Fruit fly (Drosophila melanogaster): ENCODE results near the gene CG4619.

The CG4619 gene

dm6 chr2L:9919949-9920348 lies 18.7 kb upstream of the CG4619 start, which contains the start of gene CG4594:
TSS of gene CG4594 (plus strand) at chr2L:9920160.
- TF ChIP-seq lmd (GFP tag; IDR thresholded peaks at IDR 0.05) (no peak), CG1233 (GFP tag; optimal IDR thresholded peaks at IDR 0.05) (no peak), cad (GFP tag; optimal IDR thresholded peaks at IDR 0.05) (no peak), ara (GFP tag; IDR thresholded peaks at IDR 0.05) (no peak), Dll (GFP tag; IDR thresholded peaks at IDR 0.05; ENCODE audit: partially characterized antibody) (no peak), hth (optimal IDR thresholded peaks at IDR 0.05) (no peak), CG8478 (optimal IDR thresholded peaks at IDR 0.05) (no peak), da (GFP tag; optimal IDR thresholded peaks at IDR 0.05) (no peak), CG4617 (GFP tag; optimal IDR thresholded peaks at IDR 0.05; ENCODE audit: borderline replicate concordance) (no peak), pfk (GFP tag; optimal IDR thresholded peaks at IDR 0.05) (no peak), p53 (GFP tag; optimal IDR thresholded peaks at IDR 0.05) (no peak), Poxn (GFP tag; IDR thresholded peaks at IDR 0.05) (no peak), CG9797 (GFP tag; optimal IDR thresholded peaks at IDR 0.05) (no peak), MBD-R2 (GFP tag; IDR thresholded peaks at IDR 0.05) (0 out of 2 replicates have a peak, but pooled peaks have one; percentile 8), Stat92E (GFP tag; optimal IDR thresholded peaks at IDR 0.05) (no peak), MTF-1 (GFP tag; optimal IDR thresholded peaks at IDR 0.05; ENCODE audit: borderline replicate concordance) (no peak), CG17359 (tag; optimal IDR thresholded peaks at IDR 0.05) (no peak), zf30C (GFP tag; optimal IDR thresholded peaks at IDR 0.05) (no peak), exex (tag; optimal IDR thresholded peaks at IDR 0.05) (peak; percentile 22), zfh2 (GFP tag; optimal IDR thresholded peaks at IDR 0.05) (no peak), CG10543 (GFP tag; optimal IDR thresholded peaks at IDR 0.05) (no peak), CG7786 (GFP tag; optimal IDR thresholded peaks at IDR 0.05) (no peak), tio (GFP tag; optimal IDR thresholded peaks at IDR 0.05) (no peak), nerfin-2 (GFP tag; IDR thresholded peaks at IDR 0.05; ENCODE audit: partially characterized antibody) (peak; percentile 41; the same call in 1 of the 2 replicates), CG8089 (GFP tag; optimal IDR thresholded peaks at IDR 0.05) (no peak), crp (GFP tag; optimal IDR thresholded peaks at IDR 0.05) (peak in 1 of 2 experiments; percentile 71), CG31365 (tag; optimal IDR thresholded peaks at IDR 0.05) (no peak), slbo (GFP tag; IDR thresholded peaks at IDR 0.05) (no peak), chif (GFP tag; optimal IDR thresholded peaks at IDR 0.05) (no peak), Dref (GFP tag; IDR thresholded peaks at IDR 0.05) (peak; percentile 66), Fer3 (tag; optimal IDR thresholded peaks at IDR 0.05) (no peak), zen (tag; optimal IDR thresholded peaks at IDR 0.05) (no peak), tx (GFP tag; optimal IDR thresholded peaks at IDR 0.05) (no peak), inv (GFP tag; IDR thresholded peaks at IDR 0.05; ENCODE audit: partially characterized antibody) (no peak), CG2199 (GFP tag; IDR thresholded peaks at IDR 0.05) (no peak), nmo (GFP tag; optimal IDR thresholded peaks at IDR 0.05) (no peak), Gug (GFP tag; IDR thresholded peaks at IDR 0.05) (no peak), mld (GFP tag; IDR thresholded peaks at IDR 0.05; ENCODE audit: partially characterized antibody) (no peak), yki (optimal IDR thresholded peaks at IDR 0.05) (no peak), scrt (GFP tag; optimal IDR thresholded peaks at IDR 0.05) (no peak), Eip74EF (GFP tag; optimal IDR thresholded peaks at IDR 0.05) (no peak), Dp (GFP tag; optimal IDR thresholded peaks at IDR 0.05) (peak; percentile 69), Bteb2 (GFP tag; optimal IDR thresholded peaks at IDR 0.05) (no peak), CoRest (tag; optimal IDR thresholded peaks at IDR 0.05) (no peak), CG6654 (GFP tag; optimal IDR thresholded peaks at IDR 0.05) (no peak), repo (GFP tag; optimal IDR thresholded peaks at IDR 0.05) (no peak), Hmx (GFP tag; optimal IDR thresholded peaks at IDR 0.05) (no peak), Usf (GFP tag; optimal IDR thresholded peaks at IDR 0.05) (no peak), Sox100B (GFP tag; optimal IDR thresholded peaks at IDR 0.05) (no peak), CG7963 (GFP tag; IDR thresholded peaks at IDR 0.05; ENCODE audit: partially characterized antibody) (peak; percentile 13; the same call in 2 of the 3 replicates), CG33557 (GFP tag; optimal IDR thresholded peaks at IDR 0.05) (no peak)
